Worm (Caenorhabditis elegans): Measurements from ENCODE around the gene srw-35.

The srw-35 gene

ce11 chrV:16471995-16472563, at the start of gene srw-35:
srw-35 (plus strand) TSS chrV:16472513.
- TF ChIP-seq akir-1 (GFP tag; optimal IDR thresholded peaks at IDR 0.05) (no peak), ceh-91 (GFP tag; IDR thresholded peaks at IDR 0.05) (no peak), K11D2.4 (GFP tag; IDR thresholded peaks at IDR 0.05) (no peak), snpc-4 (GFP tag; optimal IDR thresholded peaks at IDR 0.05) (peak; percentile 26), snpc-4 (tag; optimal IDR thresholded peaks at IDR 0.05) (peak in 3 of 4 experiments; percentile 23 to 94 (median 82)), ztf-28 (GFP tag; IDR thresholded peaks at IDR 0.05) (0 out of 2 replicates have a peak, but pooled peaks have one; percentile 14), F55B11.4 (tag; optimal IDR thresholded peaks at IDR 0.05; ENCODE audit: borderline replicate concordance, insufficient read depth) (no peak), fkh-3 (tag; optimal IDR thresholded peaks at IDR 0.05) (no peak), F49E8.2 (tag; optimal IDR thresholded peaks at IDR 0.05; ENCODE audit: insufficient read depth) (no peak), snpc-1.1 (tag; optimal IDR thresholded peaks at IDR 0.05; ENCODE audit: insufficient read depth) (peak; percentile 76)

DNA sequence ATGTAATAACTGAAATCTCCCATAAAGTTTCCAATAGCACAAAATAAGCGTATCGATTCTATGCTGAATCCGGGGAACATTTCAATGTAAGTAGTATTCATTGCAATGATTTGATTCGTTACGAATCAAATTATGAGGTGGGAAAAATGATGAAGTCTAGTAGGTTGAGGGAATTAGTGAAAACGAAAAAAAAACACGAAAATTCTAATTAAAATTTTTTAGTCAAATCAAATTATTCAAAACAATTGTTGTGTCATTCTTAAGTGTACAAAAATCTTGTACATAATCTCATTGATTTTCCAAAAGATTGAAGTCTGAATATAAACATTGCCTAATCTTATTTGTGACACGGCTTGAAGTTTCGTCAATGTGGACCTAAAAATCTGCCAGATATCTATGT, 47.9 kb upstream of the srw-35 start, which contains the start of gene srw-29:
srw-29 (minus strand) TSS at position 101 of the 400 bp plus-strand sequence.
- TF ChIP-seq B0261.1 (tag; optimal IDR thresholded peaks at IDR 0.05) (no peak), madf-10 (tag; optimal IDR thresholded peaks at IDR 0.05) (no peak), T26A5.8 (tag; optimal IDR thresholded peaks at IDR 0.05) (no peak), lsl-1 (GFP tag; optimal IDR thresholded peaks at IDR 0.05) (no peak), atf-7 (tag; optimal IDR thresholded peaks at IDR 0.05) (no peak), ceh-27 (GFP tag; optimal IDR thresholded peaks at IDR 0.05) (no peak), ztf-28 (GFP tag; IDR thresholded peaks at IDR 0.05) (no peak), F55B11.4 (tag; optimal IDR thresholded peaks at IDR 0.05; ENCODE audit: borderline replicate concordance, insufficient read depth) (no peak), lir-1 (GFP tag; conservative IDR thresholded peaks at IDR 0.05) (no peak), hmg-20 (GFP tag; IDR thresholded peaks at IDR 0.05) (no peak), aptf-2 (GFP tag; conservative IDR thresholded peaks at IDR 0.05) (no peak), let-526 (GFP tag; IDR thresholded peaks at IDR 0.05) (no peak), lag-1 (GFP tag; IDR thresholded peaks at IDR 0.05) (no peak), nfyb-1 (GFP tag; IDR thresholded peaks at IDR 0.05) (no peak), nhr-80 (tag; optimal IDR thresholded peaks at IDR 0.05) (no peak), F23B12.7 (tag; optimal IDR thresholded peaks at IDR 0.05; ENCODE audit: insufficient read depth) (no peak), die-1 (tag; optimal IDR thresholded peaks at IDR 0.05) (no peak)

DNA sequence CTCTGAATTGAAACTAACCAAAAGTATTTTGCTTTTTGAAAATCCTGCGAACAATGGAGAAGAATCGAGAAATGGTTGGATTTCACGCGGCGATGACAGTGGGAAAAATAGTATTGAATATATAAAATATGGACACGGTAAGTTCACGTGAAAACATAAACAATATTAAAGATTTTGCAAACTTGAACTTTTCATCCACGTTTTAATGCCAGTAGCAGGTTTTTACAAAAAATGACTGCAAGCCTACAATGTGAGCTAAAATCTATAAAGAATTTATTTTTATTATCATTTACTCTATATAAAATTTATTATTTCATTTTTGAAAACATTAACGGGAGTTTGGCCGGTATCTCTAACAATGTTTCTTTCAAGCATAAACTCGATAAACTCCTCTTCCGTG, 42.8 kb upstream of the srw-35 start, which contains the start of gene F26D2.10:
F26D2.10 (minus strand) TSS at position 101 of the 400 bp plus-strand sequence.
- TF ChIP-seq somi-1 (GFP tag; optimal IDR thresholded peaks at IDR 0.05) (no peak), nhr-120 (GFP tag; IDR thresholded peaks at IDR 0.05) (no peak), cebp-2 (GFP tag; IDR thresholded peaks at IDR 0.05) (no peak), F55B11.4 (tag; optimal IDR thresholded peaks at IDR 0.05; ENCODE audit: borderline replicate concordance, insufficient read depth) (no peak), nfya-1 (tag; optimal IDR thresholded peaks at IDR 0.05; ENCODE audit: borderline replicate concordance, insufficient read depth) (no peak), zim-3 (tag; optimal IDR thresholded peaks at IDR 0.05) (no peak), egl-18 (GFP tag; IDR thresholded peaks at IDR 0.05) (no peak), nhr-80 (tag; optimal IDR thresholded peaks at IDR 0.05) (no peak), F10E7.11 (tag; optimal IDR thresholded peaks at IDR 0.05) (no peak), lir-1 (GFP tag; conservative IDR thresholded peaks at IDR 0.05) (no peak), attf-5 (GFP tag; optimal IDR thresholded peaks at IDR 0.05) (no peak), nhr-90 (tag; optimal IDR thresholded peaks at IDR 0.05) (no peak), lsy-27 (tag; optimal IDR thresholded peaks at IDR 0.05; ENCODE audit: borderline replicate concordance, insufficient read depth) (no peak), chd-7 (tag; optimal IDR thresholded peaks at IDR 0.05) (no peak), madf-3 (GFP tag; IDR thresholded peaks at IDR 0.05) (no peak), F23B12.7 (tag; optimal IDR thresholded peaks at IDR 0.05; ENCODE audit: insufficient read depth) (no peak), snpc-4 (GFP tag; optimal IDR thresholded peaks at IDR 0.05) (no peak), snpc-4 (tag; optimal IDR thresholded peaks at IDR 0.05) (no peak)

Measured in whole organism, young adult.